Worm (Caenorhabditis elegans) whole organism, mixed stage, embryonic: ENCODE measurements around the gene orc-2.

Source experiments
- elt-1 ChIP-seq: sonication (generic microtip); optimal IDR thresholded peaks from 2 replicates; lab custom pipeline; 2017; ENCODE audit warnings: missing genetic modification characterization, mild to moderate bottlenecking, missing compliant biosample characterization, antibody characterized with exemption, moderate library complexity, borderline replicate concordance; ENCODE audit not compliant: insufficient read depth
- nhr-12 ChIP-seq: fragments of 150-350 bp; optimal IDR thresholded peaks from 2 replicates; lab custom pipeline; 2014; ENCODE audit warnings: missing biosample characterization, missing genetic modification characterization
- nhr-237 ChIP-seq: fragments of 150-350 bp; optimal IDR thresholded peaks from 2 replicates; lab custom pipeline; 2014; ENCODE audit warnings: missing biosample characterization, missing genetic modification characterization
- nhr-76 ChIP-seq: sonication (generic microtip); optimal IDR thresholded peaks from 2 replicates; lab custom pipeline; 2017; ENCODE audit warnings: missing biosample characterization, missing genetic modification characterization

DNA sequence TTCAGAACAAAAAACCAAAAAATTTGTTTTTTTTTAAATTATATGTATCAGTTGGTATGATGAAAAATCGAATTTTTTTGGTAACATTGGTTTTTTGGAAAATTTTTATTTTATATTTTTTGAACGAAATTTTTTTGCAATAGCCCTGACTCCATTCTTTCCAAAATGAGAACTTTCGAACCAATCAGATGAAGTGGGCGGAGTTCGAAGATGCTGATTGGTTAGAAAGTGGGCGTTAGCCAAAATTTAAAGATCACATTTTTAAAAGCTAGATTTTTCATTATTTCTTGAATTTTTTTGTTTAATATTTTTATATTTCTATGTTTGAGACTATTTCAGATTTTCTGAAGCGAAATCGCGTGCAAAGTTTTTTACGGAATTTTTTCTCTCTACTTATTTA lies 12.4 kb upstream of the orc-2 start:
- TF ChIP-seq nhr-12 (tag; lab: Kevin White, UChicago) = no peak
- TF ChIP-seq elt-1 (tag; lab: Kevin White, UChicago) = no peak
- no peak for TF ChIP-seq nhr-76 (tag; lab: Kevin White, UChicago)
- TF ChIP-seq nhr-237 = no peak
